Worm (Caenorhabditis elegans) whole organism, mixed stage, embryonic: Measurements from ENCODE around the gene fbxa-94.
"Not testable (repeated sequence)": the region's sequence is repeated elsewhere in the genome, so short reads cannot be mapped to it uniquely, and the experiment has no call there.

Experiments used
- ceh-83 ChIP-seq: fragments of 200-800 bp; sonication (Bioruptor generic); optimal IDR thresholded peaks from 2 replicates; lab custom pipeline; 2018; ENCODE audit warnings: mild to moderate bottlenecking, missing genetic modification characterization, missing compliant biosample characterization
- nhr-2 ChIP-seq: fragments of 150-350 bp; optimal IDR thresholded peaks from 2 replicates; lab custom pipeline; 2014; ENCODE audit warnings: missing biosample characterization, missing genetic modification characterization
- nhr-237 ChIP-seq: fragments of 150-350 bp; optimal IDR thresholded peaks from 2 replicates; lab custom pipeline; 2014; ENCODE audit warnings: missing biosample characterization, missing genetic modification characterization
- nhr-76 ChIP-seq: sonication (generic microtip); optimal IDR thresholded peaks from 2 replicates; lab custom pipeline; 2017; ENCODE audit warnings: missing biosample characterization, missing genetic modification characterization
- unc-62 ChIP-seq: fragments of 150-350 bp; optimal IDR thresholded peaks from 2 replicates; lab custom pipeline; 2014; ENCODE audit warnings: missing biosample characterization, missing genetic modification reagents, missing genetic modification characterization

DNA sequence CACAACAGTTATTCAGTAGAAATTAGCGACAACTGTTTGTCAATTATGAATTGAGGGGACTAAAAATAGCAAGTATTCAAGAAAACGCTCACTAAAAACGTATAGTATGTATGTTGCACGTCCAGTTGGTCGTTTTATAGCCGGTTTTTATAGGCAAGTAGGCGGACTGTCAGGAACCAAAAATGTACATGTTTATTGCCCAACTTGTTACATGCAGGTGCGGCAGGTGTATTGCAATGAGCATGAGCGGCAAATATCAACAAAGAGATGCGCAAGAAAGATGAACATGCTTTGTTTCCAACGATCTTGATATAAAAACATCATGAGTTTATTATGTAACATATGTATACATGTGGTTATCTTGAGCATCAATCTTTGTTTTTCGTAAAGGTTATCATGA is 27.0 kb downstream of the fbxa-94 start, which contains the start of gene B0391.14:
- TF ChIP-seq unc-62; nhr-76 (tag; lab: Kevin White, UChicago); ceh-83 (GFP tag; lab: Kevin White, UChicago); nhr-2 (tag; lab: Kevin White, UChicago); nhr-237 (tag; lab: Kevin White, UChicago): not testable (repeated sequence)
